Fruit fly (Drosophila melanogaster) whole organism, embryonic: ENCODE results near the gene Gyc88E.

Experiments
- C15 ChIP-seq: fragments of 200-800 bp; sonication (Bioruptor generic); IDR thresholded peaks from 3 replicates; pipeline ENCODE4 v1.3.6; 2022; ENCODE audit warnings: missing biosample characterization, missing genetic modification characterization
- CG10543 ChIP-seq: fragments of 200-800 bp; sonication (Bioruptor generic); optimal IDR thresholded peaks from 3 replicates; lab custom pipeline; 2017; ENCODE audit warnings: missing biosample characterization, mild to moderate bottlenecking, missing genetic modification characterization, moderate library complexity
- CG11723 ChIP-seq: fragments of 200-800 bp; sonication (Bioruptor generic); optimal IDR thresholded peaks from 2 replicates; lab custom pipeline; 2017; ENCODE audit warnings: missing biosample characterization, mild to moderate bottlenecking, missing genetic modification characterization
- CG12071 ChIP-seq: fragments of 200-800 bp; sonication (Bioruptor generic); optimal IDR thresholded peaks from 3 replicates; lab custom pipeline; 2018; ENCODE audit warnings: missing biosample characterization, mild to moderate bottlenecking, missing genetic modification characterization
- CG12104 ChIP-seq: fragments of 200-800 bp; sonication (Bioruptor generic); optimal IDR thresholded peaks from 3 replicates; lab custom pipeline; 2016; ENCODE audit warnings: missing biosample characterization, missing genetic modification characterization
- CG12219 ChIP-seq: fragments of 200-800 bp; sonication (Bioruptor generic); optimal IDR thresholded peaks from 3 replicates; lab custom pipeline; 2018; ENCODE audit warnings: missing biosample characterization, mild to moderate bottlenecking, missing genetic modification characterization
- CG13894 ChIP-seq: fragments of 200-800 bp; sonication (Bioruptor generic); optimal IDR thresholded peaks from 3 replicates; lab custom pipeline; 2018; ENCODE audit warnings: missing biosample characterization, mild to moderate bottlenecking, missing genetic modification characterization, moderate library complexity
- CG14014 ChIP-seq: fragments of 200-800 bp; sonication (Bioruptor generic); IDR thresholded peaks from 2 replicates; pipeline ENCODE4 v1.3.6; 2022; ENCODE audit warnings: missing biosample characterization, missing genetic modification characterization
- CG15011 ChIP-seq: fragments of 200-800 bp; sonication (Bioruptor generic); optimal IDR thresholded peaks from 3 replicates; lab custom pipeline; 2018; ENCODE audit warnings: missing biosample characterization, mild to moderate bottlenecking, missing genetic modification characterization
- CG15073 ChIP-seq: fragments of 200-800 bp; sonication (Bioruptor generic); optimal IDR thresholded peaks from 2 replicates; lab custom pipeline; 2016; ENCODE audit warnings: missing biosample characterization, missing genetic modification characterization
- CG15696 ChIP-seq: fragments of 200-800 bp; sonication (Bioruptor generic); optimal IDR thresholded peaks from 2 replicates; lab custom pipeline; 2019; ENCODE audit warnings: missing biosample characterization, mild to moderate bottlenecking, missing genetic modification characterization, moderate library complexity
- CG1603 ChIP-seq: fragments of 200-800 bp; sonication (Bioruptor generic); optimal IDR thresholded peaks from 2 replicates; lab custom pipeline; 2019; ENCODE audit warnings: missing biosample characterization, mild to moderate bottlenecking, missing genetic modification characterization, moderate library complexity
- CG2712 ChIP-seq: fragments of 200-800 bp; optimal IDR thresholded peaks from 3 replicates; lab custom pipeline; 2019; ENCODE audit warnings: missing biosample characterization, mild to moderate bottlenecking, missing genetic modification characterization, moderate library complexity
- CG3163 ChIP-seq: fragments of 200-800 bp; sonication (Bioruptor generic); optimal IDR thresholded peaks from 3 replicates; lab custom pipeline; 2016; ENCODE audit warnings: missing biosample characterization, missing genetic modification characterization
- CG33213 ChIP-seq: fragments of 200-800 bp; sonication (Bioruptor generic); optimal IDR thresholded peaks from 3 replicates; lab custom pipeline; 2016; ENCODE audit warnings: missing biosample characterization, missing genetic modification characterization
- CG4404 ChIP-seq: fragments of 200-800 bp; sonication (Bioruptor generic); IDR thresholded peaks from 2 replicates; pipeline ENCODE4 v1.3.6; 2022; ENCODE audit warnings: missing biosample characterization, missing genetic modification characterization
- CG6791 ChIP-seq: fragments of 200-800 bp; sonication (Bioruptor generic); IDR thresholded peaks from 3 replicates; pipeline ENCODE4 v1.3.6; 2022; ENCODE audit warnings: missing biosample characterization, missing genetic modification characterization; ENCODE audit not compliant: partially characterized antibody
- CG7357 ChIP-seq: fragments of 200-800 bp; sonication (Bioruptor generic); IDR thresholded peaks from 3 replicates; pipeline ENCODE4 v1.3.6; 2022; ENCODE audit warnings: missing biosample characterization, missing genetic modification characterization
- CG7928 ChIP-seq: fragments of 200-800 bp; sonication (Bioruptor generic); optimal IDR thresholded peaks from 2 replicates; lab custom pipeline; 2017; ENCODE audit warnings: missing biosample characterization, mild to moderate bottlenecking, missing genetic modification characterization
- CG8478 ChIP-seq: fragments of >200 bp; optimal IDR thresholded peaks from 2 replicates; lab custom pipeline; 2018
- Dip2 ChIP-seq: fragments of 200-800 bp; sonication (Bioruptor generic); IDR thresholded peaks from 2 replicates; pipeline ENCODE4 v1.3.6; 2022; ENCODE audit warnings: missing biosample characterization, missing genetic modification characterization
- GATAe ChIP-seq: fragments of 200-800 bp; sonication (Bioruptor generic); conservative IDR thresholded peaks from 2 replicates; pipeline ENCODE4 v1.3.6; 2022; ENCODE audit warnings: missing biosample characterization, missing genetic modification characterization
- H2.0 ChIP-seq: fragments of 200-800 bp; sonication (Bioruptor generic); IDR thresholded peaks from 2 replicates; pipeline ENCODE4 v1.3.6; 2022; ENCODE audit warnings: missing biosample characterization, missing genetic modification characterization
- HLHmδ ChIP-seq: fragments of 200-800 bp; sonication (Bioruptor generic); optimal IDR thresholded peaks from 2 replicates; lab custom pipeline; 2018; ENCODE audit warnings: missing biosample characterization, mild to moderate bottlenecking, missing genetic modification characterization, moderate library complexity
- Hand ChIP-seq: fragments of 200-800 bp; sonication (Bioruptor generic); optimal IDR thresholded peaks from 2 replicates; lab custom pipeline; 2017; ENCODE audit warnings: mild to moderate bottlenecking, missing biosample characterization, missing genetic modification reagents, missing genetic modification characterization
- Kr ChIP-seq: fragments of 200-800 bp; sonication (Bioruptor generic); optimal IDR thresholded peaks from 2 replicates; lab custom pipeline; 2017; ENCODE audit warnings: missing biosample characterization, mild to moderate bottlenecking, missing genetic modification characterization
- NC2β ChIP-seq: fragments of 200-800 bp; sonication (Bioruptor generic); optimal IDR thresholded peaks from 2 replicates; lab custom pipeline; 2016; ENCODE audit warnings: missing biosample characterization, missing genetic modification characterization
- NfI ChIP-seq: fragments of 200-800 bp; sonication (Bioruptor generic); optimal IDR thresholded peaks from 3 replicates; lab custom pipeline; 2018; ENCODE audit warnings: missing biosample characterization, mild to moderate bottlenecking, missing genetic modification characterization, moderate library complexity
- ac ChIP-seq: fragments of 200-800 bp; sonication (Bioruptor generic); optimal IDR thresholded peaks from 3 replicates; lab custom pipeline; 2017; ENCODE audit warnings: missing biosample characterization, mild to moderate bottlenecking, missing genetic modification characterization
- al ChIP-seq: fragments of 200-800 bp; sonication (Bioruptor generic); IDR thresholded peaks from 2 replicates; pipeline ENCODE4 v1.3.6; 2022; ENCODE audit warnings: missing biosample characterization, missing genetic modification characterization
- btn ChIP-seq: fragments of 200-800 bp; sonication (Bioruptor generic); optimal IDR thresholded peaks from 2 replicates; lab custom pipeline; 2016; ENCODE audit warnings: missing biosample characterization, missing genetic modification characterization
- caup ChIP-seq: fragments of 200-800 bp; sonication (Bioruptor generic); optimal IDR thresholded peaks from 3 replicates; lab custom pipeline; 2017; ENCODE audit warnings: missing biosample characterization, mild to moderate bottlenecking, missing genetic modification characterization, moderate library complexity; ENCODE audit not compliant: severe bottlenecking
- chn ChIP-seq: fragments of 200-800 bp; sonication (Bioruptor generic); optimal IDR thresholded peaks from 2 replicates; lab custom pipeline; 2016; ENCODE audit warnings: missing biosample characterization, missing genetic modification characterization
- croc ChIP-seq: fragments of 200-800 bp; sonication (Bioruptor generic); conservative IDR thresholded peaks from 3 replicates; pipeline ENCODE4 v1.3.6; 2022; ENCODE audit warnings: missing biosample characterization, missing genetic modification characterization
- dan ChIP-seq: fragments of 200-800 bp; sonication (Bioruptor generic); IDR thresholded peaks from 2 replicates; pipeline ENCODE4 v1.3.6; 2022; ENCODE audit warnings: missing biosample characterization, missing genetic modification characterization
- dmrt99B ChIP-seq: fragments of 200-800 bp; sonication (Bioruptor generic); optimal IDR thresholded peaks from 2 replicates; lab custom pipeline; 2018; ENCODE audit warnings: missing biosample characterization, mild to moderate bottlenecking, missing genetic modification characterization, moderate library complexity
- ewg ChIP-seq: fragments of 200-800 bp; sonication (Bioruptor generic); optimal IDR thresholded peaks from 3 replicates; lab custom pipeline; 2017; ENCODE audit warnings: mild to moderate bottlenecking, missing biosample characterization, missing genetic modification reagents, missing genetic modification characterization
- gce ChIP-seq: fragments of 200-800 bp; sonication (Bioruptor generic); IDR thresholded peaks from 3 replicates; pipeline ENCODE4 v1.3.6; 2022; ENCODE audit warnings: missing biosample characterization, missing genetic modification characterization
- grn ChIP-seq: fragments of 200-800 bp; sonication (Bioruptor generic); optimal IDR thresholded peaks from 3 replicates; lab custom pipeline; 2017; ENCODE audit warnings: missing biosample characterization, missing genetic modification characterization
- hb ChIP-seq: fragments of 200-800 bp; sonication (Bioruptor generic); IDR thresholded peaks from 3 replicates; pipeline ENCODE4 v1.3.6; 2022; ENCODE audit warnings: missing biosample characterization, missing genetic modification characterization; ENCODE audit not compliant: partially characterized antibody
- jing ChIP-seq: fragments of 200-800 bp; sonication (Bioruptor generic); optimal IDR thresholded peaks from 2 replicates; lab custom pipeline; 2018; ENCODE audit warnings: missing biosample characterization, mild to moderate bottlenecking, missing genetic modification characterization
- lov ChIP-seq, 2 experiments: fragments of 200-800 bp in 1 of 2; fragments of >200 bp in 1 of 2; sonication (Bioruptor generic) in 1 of 2; IDR thresholded peaks in 1 of 2; optimal IDR thresholded peaks in 1 of 2; 2 replicates in 1 of 2; 3 replicates in 1 of 2; pipeline versions ENCODE4 v1.3.6 to Lab custom; 2017 to 2022; ENCODE audit warnings: missing biosample characterization in 1 of 2, missing genetic modification characterization in 1 of 2
- onecut ChIP-seq: fragments of 200-800 bp; sonication (Bioruptor generic); IDR thresholded peaks from 2 replicates; pipeline ENCODE4 v1.3.6; 2022; ENCODE audit warnings: missing biosample characterization, missing genetic modification characterization
- pum ChIP-seq: fragments of 200-800 bp; sonication (Bioruptor generic); optimal IDR thresholded peaks from 2 replicates; lab custom pipeline; 2016; ENCODE audit warnings: missing biosample characterization, missing genetic modification characterization
- pzg ChIP-seq: fragments of 200-800 bp; sonication (Bioruptor generic); optimal IDR thresholded peaks from 3 replicates; lab custom pipeline; 2018; ENCODE audit warnings: missing biosample characterization, mild to moderate bottlenecking, missing genetic modification characterization, moderate library complexity
- ranshi ChIP-seq: fragments of 200-800 bp; sonication (Bioruptor generic); IDR thresholded peaks from 2 replicates; pipeline ENCODE4 v1.3.6; 2022; ENCODE audit warnings: missing biosample characterization, missing genetic modification characterization
- seq ChIP-seq: fragments of 200-800 bp; sonication (Bioruptor generic); IDR thresholded peaks from 2 replicates; pipeline ENCODE4 v1.3.6; 2022; ENCODE audit warnings: missing biosample characterization, missing genetic modification characterization
- sna ChIP-seq: fragments of 200-800 bp; sonication (Bioruptor generic); IDR thresholded peaks from 2 replicates; pipeline ENCODE4 v1.3.6; 2022; ENCODE audit warnings: missing biosample characterization, missing genetic modification characterization; ENCODE audit not compliant: partially characterized antibody
- sug ChIP-seq: fragments of 200-800 bp; optimal IDR thresholded peaks from 2 replicates; lab custom pipeline; 2019; ENCODE audit warnings: missing biosample characterization, mild to moderate bottlenecking, missing genetic modification characterization, moderate library complexity

Gyc88E gene

dm6 chr3R:15218824-15219576, 68.8 kb downstream of the Gyc88E start, which contains the start of the genes SIDL and CG12241 (continued):
- TF ChIP-seq sna (GFP tag; lab: Robert Waterston, UW) (0 out of 2 replicates have a peak, but pooled peaks have one; percentile 29), CG15073 (GFP tag; lab: Kevin White, UChicago) (no peak), seq (GFP tag; lab: Robert Waterston, UW) (no peak), croc (GFP tag; lab: Robert Waterston, UW) (peak; percentile 72), CG4404 (peak; percentile 86), ranshi (GFP tag; lab: Robert Waterston, UW) (peak; percentile 96), GATAe (GFP tag; lab: Robert Waterston, UW) (peak; percentile 84), pzg (peak; percentile 34), hb (GFP tag; lab: Robert Waterston, UW) (no peak), CG7357 (GFP tag; lab: Robert Waterston, UW) (peak; percentile 89), CG33213 (GFP tag; lab: Kevin White, UChicago) (peak; percentile 59), caup (GFP tag; lab: Kevin White, UChicago) (peak; percentile 83), dan (GFP tag; lab: Robert Waterston, UW) (peak; percentile 50; the same call in 1 of the 2 replicates), btn (GFP tag; lab: Kevin White, UChicago) (peak; percentile 37), ewg (GFP tag; lab: Kevin White, UChicago) (no peak), CG2712 (peak; percentile 86), CG6791 (GFP tag; lab: Robert Waterston, UW) (no peak), al (peak; percentile 94), jing (GFP tag; lab: Kevin White, UChicago) (no peak), CG8478 (lab: Kevin White, UChicago) (no peak), Dip2 (GFP tag; lab: Robert Waterston, UW) (0 out of 2 replicates have a peak, but pooled peaks have one; percentile 44), NC2β (GFP tag; lab: Kevin White, UChicago) (peak; percentile 57), CG12104 (GFP tag; lab: Kevin White, UChicago) (peak; percentile 66), CG14014 (GFP tag; lab: Robert Waterston, UW) (peak; percentile 39; the same call in 1 of the 2 replicates), CG15011 (GFP tag; lab: Kevin White, UChicago) (no peak), NfI (GFP tag; lab: Kevin White, UChicago) (peak; percentile 38), C15 (peak; percentile 80; the same call in 2 of the 3 replicates), CG15696 (tag; lab: Kevin White, UChicago) (peak; percentile 39), ac (GFP tag; lab: Kevin White, UChicago) (no peak), HLHmδ (GFP tag; lab: Kevin White, UChicago) (no peak), sug (peak; percentile 75), Hand (no peak), dmrt99B (tag; lab: Kevin White, UChicago) (no peak), lov (optimal IDR thresholded peaks at IDR 0.05; lab: Kevin White, UChicago) (no peak), lov (GFP tag; IDR thresholded peaks at IDR 0.05; lab: Robert Waterston, UW) (peak; percentile 88), CG12071 (GFP tag; lab: Kevin White, UChicago) (no peak), grn (GFP tag; lab: Kevin White, UChicago) (peak; percentile 61), CG1603 (no peak), CG12219 (GFP tag; lab: Kevin White, UChicago) (no peak), chn (GFP tag; lab: Kevin White, UChicago) (peak; percentile 74), CG3163 (GFP tag; lab: Kevin White, UChicago) (no peak), CG13894 (tag; lab: Kevin White, UChicago) (no peak), gce (GFP tag; lab: Robert Waterston, UW) (peak; percentile 82), pum (GFP tag; lab: Kevin White, UChicago) (peak; percentile 69), CG11723 (GFP tag; lab: Kevin White, UChicago) (no peak), onecut (GFP tag; lab: Robert Waterston, UW) (peak; percentile 96), CG10543 (GFP tag; lab: Kevin White, UChicago) (peak; percentile 2), H2.0 (GFP tag; lab: Robert Waterston, UW) (0 out of 2 replicates have a peak, but pooled peaks have one; percentile 13), Kr (GFP tag; lab: Kevin White, UChicago) (no peak), CG7928 (peak; percentile 85)
